Worm (Caenorhabditis elegans): Measurements from ENCODE around the gene fkb-3.

Gene fkb-3

ce11 chrV:7224947-7225346, at the start of gene fkb-3:
Gene fkb-3, plus strand, starts transcription at chrV:7225223.
- TF ChIP-seq skn-1 (tag; optimal IDR thresholded peaks at IDR 0.05) (no peak), nhr-28 (tag; optimal IDR thresholded peaks at IDR 0.05) (peak; percentile 20), mdl-1 (tag; optimal IDR thresholded peaks at IDR 0.05) (peak in 1 of 2 experiments; percentile 48), mxl-3 (GFP tag; optimal IDR thresholded peaks at IDR 0.05) (peak; percentile 25), nhr-102 (tag; optimal IDR thresholded peaks at IDR 0.05) (no peak)

- TF ChIP-seq ama-1 (optimal IDR thresholded peaks at IDR 0.05) (no peak), lim-7 (GFP tag; IDR thresholded peaks at IDR 0.05) (no peak), nhr-41 (GFP tag; IDR thresholded peaks at IDR 0.05) (no peak), nhr-237 (tag; optimal IDR thresholded peaks at IDR 0.05) (no peak), ces-1 (GFP tag; optimal IDR thresholded peaks at IDR 0.05) (no peak), mes-2 (tag; optimal IDR thresholded peaks at IDR 0.05; ENCODE audit: poor library complexity, severe bottlenecking) (peak; percentile 47), ztf-7 (tag; optimal IDR thresholded peaks at IDR 0.05) (no peak), unc-62 (GFP tag; optimal IDR thresholded peaks at IDR 0.05 in 1 of 2) (no peak), unc-62 (tag; optimal IDR thresholded peaks at IDR 0.05) (no peak), pqm-1 (tag; optimal IDR thresholded peaks at IDR 0.05) (no peak), pha-4 (GFP tag; IDR thresholded peaks at IDR 0.05) (no peak), pha-4 (tag; optimal IDR thresholded peaks at IDR 0.05) (no peak), zfp-2 (tag; optimal IDR thresholded peaks at IDR 0.05) (no peak), fos-1 (tag; optimal IDR thresholded peaks at IDR 0.05) (no peak), unc-130 (GFP tag; optimal IDR thresholded peaks at IDR 0.05) (no peak), Y5F2A.4 (GFP tag; optimal IDR thresholded peaks at IDR 0.05) (no peak), nhr-77 (tag; optimal IDR thresholded peaks at IDR 0.05) (no peak), nhr-111 (GFP tag; optimal IDR thresholded peaks at IDR 0.05) (no peak), tra-1 (GFP tag; IDR thresholded peaks at IDR 0.05) (no peak), aha-1 (tag) (peak; percentile 72), dpl-1 (GFP tag; optimal IDR thresholded peaks at IDR 0.05) (peak; percentile 1), ceh-82 (tag; optimal IDR thresholded peaks at IDR 0.05) (no peak), R02D3.7 (tag; optimal IDR thresholded peaks at IDR 0.05) (no peak), daf-16 (GFP tag; optimal IDR thresholded peaks at IDR 0.05) (no peak), daf-16 (tag; optimal IDR thresholded peaks at IDR 0.05) (no peak), nhr-25 (tag; optimal IDR thresholded peaks at IDR 0.05; ENCODE audit: borderline replicate concordance, insufficient read depth) (no peak)
Measured at ce11 chrV:7178843-7179242, 46.2 kb upstream of the fkb-3 start, which contains the start of gene cpsf-2. Gene cpsf-2, plus strand, starts transcription at chrV:7179172.

ce11 chrV:7184549-7184948, 40.5 kb upstream of the fkb-3 start, which contains the start of gene pitr-5:
Gene pitr-5, plus strand, starts transcription at chrV:7184849.
- TF ChIP-seq nhr-10 (tag; optimal IDR thresholded peaks at IDR 0.05) (no peak), ceh-20 (GFP tag; IDR thresholded peaks at IDR 0.05) (no peak), F44E2.7 (GFP tag; IDR thresholded peaks at IDR 0.05) (no peak), ceh-82 (tag; optimal IDR thresholded peaks at IDR 0.05) (no peak), nhr-42 (GFP tag; IDR thresholded peaks at IDR 0.05) (no peak), ceh-62 (tag; optimal IDR thresholded peaks at IDR 0.05) (no peak), skn-1 (tag; optimal IDR thresholded peaks at IDR 0.05) (no peak), nhr-102 (tag; optimal IDR thresholded peaks at IDR 0.05) (no peak), zip-2 (tag; optimal IDR thresholded peaks at IDR 0.05) (no peak), daf-12 (tag; optimal IDR thresholded peaks at IDR 0.05) (no peak), lin-38 (GFP tag; IDR thresholded peaks at IDR 0.05) (no peak), lin-1 (GFP tag; IDR thresholded peaks at IDR 0.05) (no peak), zag-1 (tag; optimal IDR thresholded peaks at IDR 0.05) (no peak), snpc-4 (tag; optimal IDR thresholded peaks at IDR 0.05) (no peak), egl-27 (tag; optimal IDR thresholded peaks at IDR 0.05) (no peak), dmd-8 (GFP tag; IDR thresholded peaks at IDR 0.05) (no peak), attf-4 (tag; optimal IDR thresholded peaks at IDR 0.05) (no peak), zfp-3 (GFP tag; conservative IDR thresholded peaks at IDR 0.05) (no peak)

Data from whole organism, L4 larva.